Fruit fly (Drosophila melanogaster) whole organism, embryonic: ENCODE measurements around the gene CG31663.

Experiments used
- Adf1 ChIP-seq: fragments of 200-800 bp; sonication (Bioruptor generic); IDR thresholded peaks from 2 replicates; pipeline ENCODE4 v1.3.6; 2022; ENCODE audit warnings: missing biosample characterization, missing genetic modification characterization
- B-H2 ChIP-seq: fragments of 200-800 bp; sonication (Bioruptor generic); optimal IDR thresholded peaks from 2 replicates; lab custom pipeline; 2018; ENCODE audit warnings: missing biosample characterization, mild to moderate bottlenecking, missing genetic modification characterization
- Bgb ChIP-seq: fragments of 200-800 bp; sonication (Bioruptor generic); IDR thresholded peaks from 2 replicates; pipeline ENCODE4 v1.3.6; 2022; ENCODE audit warnings: missing biosample characterization, missing genetic modification characterization; ENCODE audit not compliant: partially characterized antibody
- CG10267 ChIP-seq: fragments of 200-800 bp; sonication (Bioruptor generic); optimal IDR thresholded peaks from 2 replicates; lab custom pipeline; 2018; ENCODE audit warnings: missing biosample characterization, mild to moderate bottlenecking, missing genetic modification characterization, moderate library complexity
- CG10274 ChIP-seq: fragments of 200-800 bp; sonication (Bioruptor generic); optimal IDR thresholded peaks from 3 replicates; lab custom pipeline; 2017; ENCODE audit warnings: missing biosample characterization, mild to moderate bottlenecking, missing genetic modification characterization
- CG11504 ChIP-seq: fragments of 200-800 bp; sonication (Bioruptor generic); optimal IDR thresholded peaks from 3 replicates; lab custom pipeline; 2019; ENCODE audit warnings: missing biosample characterization, mild to moderate bottlenecking, missing genetic modification characterization, moderate library complexity
- CG12769 ChIP-seq: fragments of 200-800 bp; sonication (Bioruptor generic); optimal IDR thresholded peaks from 2 replicates; lab custom pipeline; 2019; ENCODE audit warnings: missing biosample characterization, mild to moderate bottlenecking, missing genetic modification characterization, moderate library complexity
- CG13296 ChIP-seq: fragments of 200-800 bp; sonication (Bioruptor generic); optimal IDR thresholded peaks from 3 replicates; lab custom pipeline; 2018; ENCODE audit warnings: missing biosample characterization, mild to moderate bottlenecking, missing genetic modification characterization
- CG15514 ChIP-seq: fragments of 200-800 bp; sonication (Bioruptor generic); optimal IDR thresholded peaks from 3 replicates; lab custom pipeline; 2017; ENCODE audit warnings: missing biosample characterization, missing genetic modification characterization, mild to moderate bottlenecking, moderate library complexity, missing genetic modification reagents
- CG15601 ChIP-seq: fragments of 200-800 bp; sonication (Bioruptor generic); optimal IDR thresholded peaks from 3 replicates; lab custom pipeline; 2019; ENCODE audit warnings: missing biosample characterization, mild to moderate bottlenecking, missing genetic modification characterization, moderate library complexity
- CG1603 ChIP-seq: fragments of 200-800 bp; sonication (Bioruptor generic); optimal IDR thresholded peaks from 2 replicates; lab custom pipeline; 2019; ENCODE audit warnings: missing biosample characterization, mild to moderate bottlenecking, missing genetic modification characterization, moderate library complexity
- CG17568 ChIP-seq: fragments of 200-800 bp; sonication (Bioruptor generic); optimal IDR thresholded peaks from 2 replicates; lab custom pipeline; 2018; ENCODE audit warnings: missing biosample characterization, mild to moderate bottlenecking, missing genetic modification characterization, moderate library complexity
- CG17829 ChIP-seq: fragments of 200-800 bp; optimal IDR thresholded peaks from 2 replicates; lab custom pipeline; 2019; ENCODE audit warnings: missing biosample characterization, mild to moderate bottlenecking, missing genetic modification characterization, moderate library complexity
- CG18011 ChIP-seq: fragments of 200-800 bp; sonication (Bioruptor generic); optimal IDR thresholded peaks from 2 replicates; lab custom pipeline; 2017; ENCODE audit warnings: missing biosample characterization, missing genetic modification characterization, mild to moderate bottlenecking, moderate library complexity, missing genotype
- CG31441 ChIP-seq: fragments of 200-800 bp; sonication (Bioruptor generic); IDR thresholded peaks from 2 replicates; pipeline ENCODE4 v1.3.6; 2022; ENCODE audit warnings: missing biosample characterization, missing genetic modification characterization
- CG33557 ChIP-seq: fragments of 200-800 bp; sonication (Bioruptor generic); optimal IDR thresholded peaks from 2 replicates; lab custom pipeline; 2019; ENCODE audit warnings: missing biosample characterization, mild to moderate bottlenecking, missing genetic modification characterization, moderate library complexity
- CG4360 ChIP-seq: fragments of 200-800 bp; sonication (Bioruptor generic); IDR thresholded peaks from 2 replicates; pipeline ENCODE4 v1.3.6; 2022; ENCODE audit warnings: missing biosample characterization, missing genetic modification characterization
- CG6791 ChIP-seq: fragments of 200-800 bp; sonication (Bioruptor generic); IDR thresholded peaks from 3 replicates; pipeline ENCODE4 v1.3.6; 2022; ENCODE audit warnings: missing biosample characterization, missing genetic modification characterization; ENCODE audit not compliant: partially characterized antibody
- CTCF ChIP-seq: fragments of 200-800 bp; sonication (Bioruptor generic); optimal IDR thresholded peaks from 2 replicates; lab custom pipeline; 2017; ENCODE audit warnings: missing biosample characterization, mild to moderate bottlenecking, missing genetic modification characterization, moderate library complexity
- CoRest ChIP-seq: fragments of 200-800 bp; sonication (Bioruptor generic); optimal IDR thresholded peaks from 3 replicates; lab custom pipeline; 2018; ENCODE audit warnings: missing biosample characterization, mild to moderate bottlenecking, missing genetic modification characterization, moderate library complexity
- Ets65A ChIP-seq: fragments of 200-800 bp; sonication (Bioruptor generic); peaks from one replicate; lab custom pipeline; 2016; ENCODE audit warnings: missing biosample characterization, missing genetic modification characterization
- Ets97D ChIP-seq: fragments of 200-800 bp; sonication (Bioruptor generic); optimal IDR thresholded peaks from 3 replicates; lab custom pipeline; 2016; ENCODE audit warnings: missing biosample characterization, missing genetic modification characterization
- HHEX ChIP-seq: fragments of 200-800 bp; sonication (Bioruptor generic); optimal IDR thresholded peaks from 3 replicates; lab custom pipeline; 2017; ENCODE audit warnings: missing biosample characterization, mild to moderate bottlenecking, missing genetic modification characterization, missing genetic modification reagents
- HmgZ ChIP-seq: fragments of 200-800 bp; sonication (Bioruptor generic); optimal IDR thresholded peaks from 2 replicates; lab custom pipeline; 2018; ENCODE audit warnings: missing biosample characterization, mild to moderate bottlenecking, missing genetic modification characterization
- Jarid2 ChIP-seq: fragments of 200-800 bp; sonication (Bioruptor generic); optimal IDR thresholded peaks from 3 replicates; lab custom pipeline; 2017; ENCODE audit warnings: mild to moderate bottlenecking, missing biosample characterization, missing genetic modification reagents, missing genetic modification characterization
- Lhr ChIP-seq: fragments of 200-800 bp; sonication (Bioruptor generic); optimal IDR thresholded peaks from 3 replicates; lab custom pipeline; 2017; ENCODE audit warnings: mild to moderate bottlenecking, missing biosample characterization, missing genetic modification reagents, missing genetic modification characterization
- Med ChIP-seq: fragments of 200-800 bp; sonication (Bioruptor generic); peaks from one replicate; lab custom pipeline; 2016; ENCODE audit warnings: missing biosample characterization, missing genetic modification characterization, mild to moderate bottlenecking, inconsistent platforms, moderate library complexity
- Meics ChIP-seq: fragments of 200-800 bp; sonication (Bioruptor generic); optimal IDR thresholded peaks from 2 replicates; lab custom pipeline; 2017; ENCODE audit warnings: missing biosample characterization, mild to moderate bottlenecking, missing genetic modification characterization
- Myb ChIP-seq: fragments of 200-800 bp; sonication (Bioruptor generic); optimal IDR thresholded peaks from 2 replicates; lab custom pipeline; 2016; ENCODE audit warnings: missing biosample characterization, missing genetic modification characterization
- NFAT ChIP-seq: fragments of 200-800 bp; sonication (Bioruptor generic); IDR thresholded peaks from 2 replicates; pipeline ENCODE4 v1.3.6; 2022; ENCODE audit warnings: missing biosample characterization, missing genetic modification characterization
- PHDP ChIP-seq: fragments of 200-800 bp; sonication (Bioruptor generic); optimal IDR thresholded peaks from 3 replicates; lab custom pipeline; 2018; ENCODE audit warnings: missing biosample characterization, mild to moderate bottlenecking, missing genetic modification characterization, moderate library complexity
- Scr ChIP-seq: fragments of 200-800 bp; sonication (Bioruptor generic); IDR thresholded peaks from 2 replicates; pipeline ENCODE4 v1.3.6; 2022; ENCODE audit warnings: missing biosample characterization, missing genetic modification characterization; ENCODE audit not compliant: partially characterized antibody
- bbx ChIP-seq: fragments of 200-800 bp; sonication (Bioruptor generic); IDR thresholded peaks from 2 replicates; pipeline ENCODE4 v1.3.6; 2022; ENCODE audit warnings: missing biosample characterization, missing genetic modification characterization; ENCODE audit not compliant: partially characterized antibody
- dati ChIP-seq: fragments of 200-800 bp; sonication (Bioruptor generic); IDR thresholded peaks from 2 replicates; pipeline ENCODE4 v1.3.6; 2022; ENCODE audit warnings: missing biosample characterization, missing genetic modification characterization
- dmrt99B ChIP-seq: fragments of 200-800 bp; sonication (Bioruptor generic); optimal IDR thresholded peaks from 2 replicates; lab custom pipeline; 2018; ENCODE audit warnings: missing biosample characterization, mild to moderate bottlenecking, missing genetic modification characterization, moderate library complexity
- ftz-f1 ChIP-seq: fragments of 200-800 bp; sonication (Bioruptor generic); optimal IDR thresholded peaks from 2 replicates; lab custom pipeline; 2016; ENCODE audit warnings: missing biosample characterization, missing genetic modification characterization
- gcm ChIP-seq: fragments of 200-800 bp; sonication (Bioruptor generic); optimal IDR thresholded peaks from 2 replicates; lab custom pipeline; 2019; ENCODE audit warnings: missing biosample characterization, mild to moderate bottlenecking, missing genetic modification characterization, moderate library complexity
- inv ChIP-seq: fragments of 200-800 bp; sonication (Bioruptor generic); IDR thresholded peaks from 2 replicates; pipeline ENCODE4 v1.3.6; 2022; ENCODE audit warnings: missing biosample characterization, missing genetic modification characterization; ENCODE audit not compliant: partially characterized antibody
- nau ChIP-seq: fragments of 200-800 bp; sonication (Bioruptor generic); optimal IDR thresholded peaks from 3 replicates; lab custom pipeline; 2017; ENCODE audit warnings: missing biosample characterization, mild to moderate bottlenecking, missing genetic modification characterization, missing genetic modification reagents
- odd ChIP-seq: fragments of 200-800 bp; sonication (Bioruptor generic); optimal IDR thresholded peaks from 2 replicates; lab custom pipeline; 2017; ENCODE audit warnings: missing biosample characterization, mild to moderate bottlenecking, missing genetic modification characterization
- pita ChIP-seq: fragments of 200-800 bp; sonication (Bioruptor generic); optimal IDR thresholded peaks from 2 replicates; lab custom pipeline; 2017; ENCODE audit warnings: missing biosample characterization, mild to moderate bottlenecking, missing genetic modification characterization
- sna ChIP-seq: fragments of 200-800 bp; sonication (Bioruptor generic); IDR thresholded peaks from 2 replicates; pipeline ENCODE4 v1.3.6; 2022; ENCODE audit warnings: missing biosample characterization, missing genetic modification characterization; ENCODE audit not compliant: partially characterized antibody
- stc ChIP-seq: fragments of 200-800 bp; sonication (Bioruptor generic); IDR thresholded peaks from 2 replicates; pipeline ENCODE4 v1.3.6; 2022; ENCODE audit warnings: missing biosample characterization, missing genetic modification characterization
- sug ChIP-seq: fragments of 200-800 bp; optimal IDR thresholded peaks from 2 replicates; lab custom pipeline; 2019; ENCODE audit warnings: missing biosample characterization, mild to moderate bottlenecking, missing genetic modification characterization, moderate library complexity
- tll ChIP-seq, 2 experiments: fragments of 200-800 bp in 1 of 2; fragments of >200 bp in 1 of 2; sonication (Bioruptor generic) in 1 of 2; optimal IDR thresholded peaks; 2 replicates each; lab custom pipeline; 2017 to 2019; ENCODE audit warnings: missing biosample characterization in 2 of 2, missing genetic modification characterization in 2 of 2, mild to moderate bottlenecking in 1 of 2, moderate library complexity in 1 of 2
- trem ChIP-seq: fragments of 200-800 bp; optimal IDR thresholded peaks from 3 replicates; lab custom pipeline; 2019; ENCODE audit warnings: missing biosample characterization, mild to moderate bottlenecking, missing genetic modification characterization, moderate library complexity
- vvl ChIP-seq: fragments of 200-800 bp; sonication (Bioruptor generic); IDR thresholded peaks from 2 replicates; pipeline ENCODE4 v1.3.6; 2022; ENCODE audit warnings: missing biosample characterization, missing genetic modification characterization
- zfh1 ChIP-seq: fragments of 200-800 bp; sonication (Bioruptor generic); IDR thresholded peaks from 3 replicates; pipeline ENCODE4 v1.3.6; 2022; ENCODE audit warnings: missing biosample characterization, missing genetic modification characterization

The CG31663 gene

DNA sequence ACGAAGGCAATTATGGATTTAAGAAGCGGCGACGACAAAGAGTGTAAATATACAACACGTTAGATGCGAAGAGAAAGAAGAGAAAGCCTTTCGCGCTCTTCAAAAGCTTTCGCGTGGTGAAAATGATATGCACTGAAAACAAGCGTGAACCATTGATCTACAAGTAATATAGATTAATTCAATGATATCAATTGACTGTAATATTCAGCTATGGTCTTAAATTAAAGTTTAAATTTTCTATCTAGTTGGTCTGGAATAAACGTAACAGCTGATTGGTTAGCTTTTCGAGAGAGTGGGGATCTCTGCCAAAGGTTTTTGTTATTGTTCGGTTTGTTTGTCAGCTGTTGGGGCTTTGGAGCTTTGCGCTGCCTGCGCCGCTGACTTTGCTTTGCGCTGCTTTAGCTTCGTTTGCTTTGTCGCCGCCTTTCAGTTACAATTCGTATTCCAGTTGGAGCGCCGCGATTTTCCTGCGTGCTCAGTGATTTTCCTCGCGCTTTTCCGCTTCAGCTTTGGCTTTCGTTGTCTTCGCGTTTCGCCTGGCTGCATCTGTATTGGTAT is 30.1 kb upstream of the CG31663 start (continued):
- TF ChIP-seq PHDP (tag; lab: Kevin White, UChicago) (peak; percentile 9), Meics (GFP tag; lab: Kevin White, UChicago) (peak; percentile 25), CG10274 (no peak), CG31441 (GFP tag; lab: Robert Waterston, UW) (peak; percentile 18; the same call in 1 of the 2 replicates), CG17568 (peak; percentile 0), CG13296 (GFP tag; lab: Kevin White, UChicago) (peak; percentile 23), Med (no peak), sug (no peak), Adf1 (peak; percentile 73), dmrt99B (tag; lab: Kevin White, UChicago) (peak; percentile 28), inv (GFP tag; lab: Robert Waterston, UW) (no peak), CG15601 (peak; percentile 10), HHEX (GFP tag; lab: Kevin White, UChicago) (peak; percentile 17), CG12769 (tag; lab: Kevin White, UChicago) (peak; percentile 38), nau (GFP tag; lab: Kevin White, UChicago) (peak; percentile 11), dati (no peak), zfh1 (GFP tag; lab: Robert Waterston, UW) (0 out of 3 replicates have a peak, but pooled peaks have one; percentile 2), CG4360 (GFP tag; lab: Robert Waterston, UW) (0 out of 2 replicates have a peak, but pooled peaks have one; percentile 6), CG33557 (no peak), Jarid2 (peak; percentile 81)
- TF ChIP-seq, all 482 proteins: peak for 82

DNA sequence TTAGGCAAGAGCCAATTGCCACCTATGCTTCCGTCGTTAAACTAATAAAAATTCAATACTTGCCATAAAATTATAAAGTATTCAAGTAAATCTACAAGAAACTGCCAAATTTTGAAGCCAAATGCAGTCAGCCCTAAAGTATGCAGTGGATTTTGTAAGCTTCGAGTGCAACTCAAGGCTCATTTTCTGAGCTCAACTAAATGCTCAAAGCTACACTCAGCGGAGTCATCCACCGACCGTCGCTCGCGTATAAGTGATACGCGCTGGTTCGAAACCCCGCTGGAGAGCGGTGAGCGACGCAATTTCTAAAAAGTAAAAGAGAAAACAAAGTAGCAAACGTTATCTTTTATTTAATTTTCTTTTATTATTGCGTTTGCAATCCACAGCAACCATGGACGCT is 28.4 kb upstream of the CG31663 start:
- TF ChIP-seq CTCF (GFP tag; lab: Kevin White, UChicago) (peak; percentile 81), CG17829 (peak; percentile 10), tll (GFP tag; optimal IDR thresholded peaks at IDR 0.05; lab: Kevin White, UChicago) (no peak), pita (peak; percentile 87), Ets97D (peak; percentile 35), bbx (GFP tag; lab: Robert Waterston, UW) (peak; percentile 47; the same call in 1 of the 2 replicates), CG11504 (tag; lab: Kevin White, UChicago) (peak; percentile 6), CG1603 (tag; lab: Kevin White, UChicago) (peak; percentile 5), Myb (peak; percentile 31), CG18011 (GFP tag; lab: Kevin White, UChicago) (peak; percentile 64), Med (peak; percentile 65), gcm (GFP tag; lab: Kevin White, UChicago) (no peak), trem (tag; lab: Kevin White, UChicago) (peak; percentile 28), B-H2 (GFP tag; lab: Kevin White, UChicago) (peak; percentile 22), CG10267 (tag; lab: Kevin White, UChicago) (peak; percentile 16), Bgb (GFP tag; lab: Robert Waterston, UW) (peak; percentile 36; the same call in 1 of the 2 replicates), CoRest (tag; lab: Kevin White, UChicago) (peak; percentile 16), CG6791 (GFP tag; lab: Robert Waterston, UW) (peak; percentile 56; the same call in 2 of the 3 replicates), sna (GFP tag; lab: Robert Waterston, UW) (peak; percentile 46), CG15514 (GFP tag; lab: Kevin White, UChicago) (peak; percentile 8), Adf1 (peak; percentile 34; the same call in 1 of the 2 replicates), HmgZ (peak; percentile 11), NFAT (GFP tag; lab: Robert Waterston, UW) (no peak), Lhr (GFP tag; lab: Kevin White, UChicago) (peak; percentile 28), sug (peak; percentile 7), vvl (GFP tag; lab: Robert Waterston, UW) (peak; percentile 41; the same call in 1 of the 2 replicates), Ets65A (GFP tag; lab: Kevin White, UChicago) (peak; percentile 26), Scr (GFP tag; lab: Robert Waterston, UW) (peak; percentile 20; the same call in 1 of the 2 replicates), odd (GFP tag; lab: Kevin White, UChicago) (no peak), stc (GFP tag; lab: Robert Waterston, UW) (0 out of 2 replicates have a peak, but pooled peaks have one; percentile 21), ftz-f1 (GFP tag; lab: Kevin White, UChicago) (peak; percentile 91)
